Fruit fly (Drosophila melanogaster): ENCODE results near the gene CG10098.
A peak's percentile ranks its signal among the peaks of the same experiment; 100 is the strongest.

CG10098 gene

dm6 chr3R:7091904-7092303, 32.4 kb upstream of the CG10098 start (continued):
- TF ChIP-seq ci (GFP tag; IDR thresholded peaks at IDR 0.05): peak; percentile 46; the same call in 1 of the 3 replicates
- no peak for TF ChIP-seq Ravus (GFP tag; IDR thresholded peaks at IDR 0.05)
- no peak for TF ChIP-seq Jarid2 (GFP tag; optimal IDR thresholded peaks at IDR 0.05)
- no peak for TF ChIP-seq ab (GFP tag; optimal IDR thresholded peaks at IDR 0.05)
- no peak for TF ChIP-seq ara (GFP tag; IDR thresholded peaks at IDR 0.05)
- no peak for TF ChIP-seq CG7928 (GFP tag; optimal IDR thresholded peaks at IDR 0.05)
- TF ChIP-seq Dad (GFP tag; optimal IDR thresholded peaks at IDR 0.05): peak; percentile 7
- TF ChIP-seq E2f1 (GFP tag; IDR thresholded peaks at IDR 0.05): no peak
- no peak for TF ChIP-seq CG12236 (GFP tag; optimal IDR thresholded peaks at IDR 0.05)
- TF ChIP-seq Elba2 (GFP tag; optimal IDR thresholded peaks at IDR 0.05): no peak
- peak; percentile 71 for TF ChIP-seq CG8290 (GFP tag; optimal IDR thresholded peaks at IDR 0.05)
- no peak for TF ChIP-seq CG8290 (tag; optimal IDR thresholded peaks at IDR 0.05)
- TF ChIP-seq CG12071 (GFP tag; optimal IDR thresholded peaks at IDR 0.05): no peak
- peak; percentile 44 for TF ChIP-seq Xbp1 (GFP tag; optimal IDR thresholded peaks at IDR 0.05)
- TF ChIP-seq Hr3 (GFP tag; optimal IDR thresholded peaks at IDR 0.05): peak; percentile 30
- TF ChIP-seq CG13287 (GFP tag; IDR thresholded peaks at IDR 0.05; ENCODE audit: partially characterized antibody): peak; percentile 80
- peak; percentile 34 for TF ChIP-seq unpg (GFP tag; optimal IDR thresholded peaks at IDR 0.05)
- TF ChIP-seq her (GFP tag; optimal IDR thresholded peaks at IDR 0.05): peak; percentile 1
- peak; percentile 69 for TF ChIP-seq unc-4 (GFP tag; IDR thresholded peaks at IDR 0.05; ENCODE audit: partially characterized antibody)
- TF ChIP-seq Spps (tag; optimal IDR thresholded peaks at IDR 0.05): no peak
- no peak for TF ChIP-seq Neu2 (GFP tag; optimal IDR thresholded peaks at IDR 0.05; ENCODE audit: borderline replicate concordance)
- TF ChIP-seq CG1529 (GFP tag; optimal IDR thresholded peaks at IDR 0.05): peak; percentile 12
- TF ChIP-seq gt (GFP tag; IDR thresholded peaks at IDR 0.05): no peak
- peak; percentile 38; the same call in 1 of the 2 replicates for TF ChIP-seq MBD-R2 (GFP tag; IDR thresholded peaks at IDR 0.05)
- peak; percentile 60 for TF ChIP-seq slbo (GFP tag; IDR thresholded peaks at IDR 0.05)
- TF ChIP-seq CG12659 (GFP tag; optimal IDR thresholded peaks at IDR 0.05): peak; percentile 74
- no peak for TF ChIP-seq tio (GFP tag; optimal IDR thresholded peaks at IDR 0.05)
- TF ChIP-seq bbx (GFP tag; IDR thresholded peaks at IDR 0.05; ENCODE audit: partially characterized antibody): peak; percentile 80
- peak; percentile 27 for TF ChIP-seq zfh2 (GFP tag; optimal IDR thresholded peaks at IDR 0.05)
- no peak for TF ChIP-seq CG14441 (GFP tag; IDR thresholded peaks at IDR 0.05)
- TF ChIP-seq hb (GFP tag; IDR thresholded peaks at IDR 0.05; ENCODE audit: partially characterized antibody): peak; percentile 70; the same call in 2 of the 3 replicates
- no peak for TF ChIP-seq kni (GFP tag; optimal IDR thresholded peaks at IDR 0.05)
- TF ChIP-seq zen2 (GFP tag; IDR thresholded peaks at IDR 0.05; ENCODE audit: partially characterized antibody): peak; percentile 58; the same call in 2 of the 3 replicates
- TF ChIP-seq CG8388 (GFP tag; optimal IDR thresholded peaks at IDR 0.05): peak; percentile 25
- TF ChIP-seq CG6813 (GFP tag; optimal IDR thresholded peaks at IDR 0.05): no peak
- no peak for TF ChIP-seq CG2129 (GFP tag; IDR thresholded peaks at IDR 0.05; ENCODE audit: partially characterized antibody)
- peak; percentile 58 for TF ChIP-seq CG2120 (GFP tag; optimal IDR thresholded peaks at IDR 0.05)
- peak; percentile 43; the same call in 1 of the 2 replicates for TF ChIP-seq Rfx (GFP tag; IDR thresholded peaks at IDR 0.05)
- peak; percentile 81 for TF ChIP-seq Lhr (GFP tag; optimal IDR thresholded peaks at IDR 0.05)
- TF ChIP-seq CG34376 (GFP tag; optimal IDR thresholded peaks at IDR 0.05): no peak
- no peak for TF ChIP-seq hth (optimal IDR thresholded peaks at IDR 0.05)
- peak; percentile 86 for TF ChIP-seq Opbp (GFP tag; IDR thresholded peaks at IDR 0.05; ENCODE audit: partially characterized antibody)
- no peak for TF ChIP-seq BtbVII (GFP tag; optimal IDR thresholded peaks at IDR 0.05)
- peak; percentile 61 for TF ChIP-seq CG33213 (GFP tag; optimal IDR thresholded peaks at IDR 0.05)
- TF ChIP-seq CG1602 (GFP tag; optimal IDR thresholded peaks at IDR 0.05): peak; percentile 16
- no peak for TF ChIP-seq CG3726 (GFP tag; IDR thresholded peaks at IDR 0.05)
- peak; percentile 10 for TF ChIP-seq jumu (GFP tag; optimal IDR thresholded peaks at IDR 0.05)
- TF ChIP-seq tna (GFP tag; IDR thresholded peaks at IDR 0.05; ENCODE audit: partially characterized antibody): 0 out of 2 replicates have a peak, but pooled peaks have one; percentile 11
- peak; percentile 0 for TF ChIP-seq CG4854 (GFP tag; optimal IDR thresholded peaks at IDR 0.05)
- peak; percentile 34 for TF ChIP-seq Hsf (GFP tag; optimal IDR thresholded peaks at IDR 0.05)
- TF ChIP-seq MESR4 (GFP tag; optimal IDR thresholded peaks at IDR 0.05): peak; percentile 43
